Worm (Caenorhabditis elegans): Measurements from ENCODE around the gene T21C12.4.

Gene T21C12.4

ce11 chrIII:10557910-10558309 is at the start of gene T21C12.4:
TSS of gene T21C12.4 (minus strand) at chrIII:10558010.
- TF ChIP-seq unc-62 (GFP tag; optimal IDR thresholded peaks at IDR 0.05) = no peak

DNA sequence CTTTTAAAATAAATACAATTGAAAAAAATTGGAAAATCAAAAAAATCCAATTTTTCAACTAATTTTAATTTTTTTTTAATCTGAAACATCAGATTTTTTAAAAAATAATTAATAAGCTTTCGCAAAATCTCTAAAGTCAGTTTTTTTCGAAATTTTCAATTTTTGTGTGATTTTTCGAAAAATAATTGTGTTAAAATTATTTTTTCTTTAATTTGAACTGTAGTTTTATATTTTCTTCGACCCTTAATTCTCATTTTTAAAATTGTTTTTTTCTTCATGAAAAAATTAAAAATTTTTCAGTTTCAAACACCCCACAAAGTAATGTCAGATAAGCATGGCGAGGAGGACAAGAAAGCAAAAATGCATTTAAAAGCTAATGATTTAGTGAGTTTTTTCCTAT is 47.2 kb upstream of the T21C12.4 start, which contains the start of gene rabx-5:
TSS of gene rabx-5 (plus strand) at position 301 of the 400 bp plus-strand sequence.
- TF ChIP-seq unc-62 (GFP tag; optimal IDR thresholded peaks at IDR 0.05) = no peak

- TF ChIP-seq unc-62 (GFP tag; optimal IDR thresholded peaks at IDR 0.05) = no peak
Observed at ce11 chrIII:10604325-10604724, 46.5 kb upstream of the T21C12.4 start.

ce11 chrIII:10603248-10603647 is 45.4 kb upstream of the T21C12.4 start, which contains the start of gene Y39A1A.2:
TSS of gene Y39A1A.2 (minus strand) at chrIII:10603566.
- TF ChIP-seq unc-62 (GFP tag; optimal IDR thresholded peaks at IDR 0.05) = no peak

DNA sequence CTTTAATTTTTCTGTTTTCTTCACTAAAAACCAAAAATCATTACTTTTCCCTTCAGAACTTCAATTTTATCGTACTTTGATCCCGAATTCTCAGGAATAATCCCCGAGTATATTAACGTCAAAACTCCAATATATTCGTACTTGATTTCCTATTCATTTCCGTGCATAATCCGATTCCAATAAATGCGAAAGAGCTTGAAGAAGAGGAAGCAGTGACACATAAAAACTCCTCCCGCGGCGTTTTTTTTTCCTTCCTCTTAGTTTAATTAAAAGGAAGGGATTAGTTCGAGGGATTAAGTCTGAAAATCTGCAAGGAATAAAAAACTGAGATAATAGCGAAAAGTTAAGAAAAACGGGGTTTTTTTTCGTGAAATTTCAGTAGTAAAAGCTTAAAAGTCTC is 43.1 kb upstream of the T21C12.4 start:
- no peak for TF ChIP-seq unc-62 (GFP tag; optimal IDR thresholded peaks at IDR 0.05)

ce11 chrIII:10600138-10600626 is 42.4 kb upstream of the T21C12.4 start, which contains the start of gene epg-6:
TSS of gene epg-6 (minus strand) at chrIII:10600188.
- TF ChIP-seq unc-62 (GFP tag; optimal IDR thresholded peaks at IDR 0.05) = no peak

DNA sequence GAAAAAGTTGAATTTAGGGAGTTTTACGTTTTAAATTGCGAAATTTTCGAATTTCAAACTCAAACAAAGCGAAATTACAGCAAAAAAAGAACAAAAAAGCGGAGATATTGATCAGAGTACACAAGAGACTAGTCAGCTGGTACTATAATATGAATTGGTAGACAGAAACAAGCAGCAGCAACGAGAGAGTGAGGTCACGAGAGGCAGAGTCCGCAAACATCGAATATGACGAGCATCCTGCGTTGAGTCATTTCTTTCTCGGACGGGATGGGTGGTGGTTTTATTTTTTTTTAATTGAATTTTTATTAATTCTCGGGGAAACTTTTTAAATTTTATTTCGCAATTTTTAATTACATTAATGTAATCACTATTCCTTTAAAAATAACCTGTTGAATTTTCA is 41.9 kb upstream of the T21C12.4 start:
- no peak for TF ChIP-seq unc-62 (GFP tag; optimal IDR thresholded peaks at IDR 0.05)

ce11 chrIII:10596387-10596786 is 38.6 kb upstream of the T21C12.4 start, which contains the start of gene Y39A1A.3:
TSS of gene Y39A1A.3 (minus strand) at chrIII:10596487.
- TF ChIP-seq unc-62 (GFP tag; optimal IDR thresholded peaks at IDR 0.05) = no peak

- TF ChIP-seq unc-62 (GFP tag; optimal IDR thresholded peaks at IDR 0.05) = no peak
Observed at ce11 chrIII:10595066-10595465, 37.3 kb upstream of the T21C12.4 start, which contains the start of gene Y45F3A.9. TSS of gene Y45F3A.9 (minus strand) at chrIII:10595166.

- no peak for TF ChIP-seq unc-62 (GFP tag; optimal IDR thresholded peaks at IDR 0.05)
Observed at ce11 chrIII:10592729-10593128, 34.9 kb upstream of the T21C12.4 start, which contains the start of gene Y45F3A.8. TSS of gene Y45F3A.8 (minus strand) at chrIII:10592829.

- no peak for TF ChIP-seq unc-62 (GFP tag; optimal IDR thresholded peaks at IDR 0.05)
Observed at ce11 chrIII:10592074-10592473, 34.3 kb upstream of the T21C12.4 start.

- no peak for TF ChIP-seq unc-62 (GFP tag; optimal IDR thresholded peaks at IDR 0.05)
Observed at ce11 chrIII:10586243-10586642, 28.4 kb upstream of the T21C12.4 start, which contains the start of gene Y45F3A.5. TSS of gene Y45F3A.5 (minus strand) at chrIII:10586343.

- no peak for TF ChIP-seq unc-62 (GFP tag; optimal IDR thresholded peaks at IDR 0.05)
Observed at ce11 chrIII:10583483-10583882, 25.7 kb upstream of the T21C12.4 start.

DNA sequence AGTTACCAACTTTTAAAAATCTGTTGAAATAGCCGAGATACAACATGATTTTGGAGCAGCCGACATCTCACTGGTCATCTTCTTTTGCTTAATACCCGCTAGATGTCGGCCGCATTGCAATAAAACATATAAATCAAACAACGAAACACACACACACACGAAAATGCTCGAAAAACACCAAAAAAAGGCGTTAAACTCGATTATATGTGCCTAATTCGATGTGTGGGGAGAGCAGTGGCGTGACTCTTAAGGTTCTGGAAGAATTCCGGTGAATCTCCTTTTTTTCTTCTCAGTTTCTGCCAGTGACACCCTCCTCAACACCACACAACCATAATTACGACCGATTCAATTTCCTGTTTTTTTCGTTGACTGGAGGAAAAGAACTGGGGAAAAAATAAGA is 22.4 kb upstream of the T21C12.4 start:
- no peak for TF ChIP-seq unc-62 (GFP tag; optimal IDR thresholded peaks at IDR 0.05)

DNA sequence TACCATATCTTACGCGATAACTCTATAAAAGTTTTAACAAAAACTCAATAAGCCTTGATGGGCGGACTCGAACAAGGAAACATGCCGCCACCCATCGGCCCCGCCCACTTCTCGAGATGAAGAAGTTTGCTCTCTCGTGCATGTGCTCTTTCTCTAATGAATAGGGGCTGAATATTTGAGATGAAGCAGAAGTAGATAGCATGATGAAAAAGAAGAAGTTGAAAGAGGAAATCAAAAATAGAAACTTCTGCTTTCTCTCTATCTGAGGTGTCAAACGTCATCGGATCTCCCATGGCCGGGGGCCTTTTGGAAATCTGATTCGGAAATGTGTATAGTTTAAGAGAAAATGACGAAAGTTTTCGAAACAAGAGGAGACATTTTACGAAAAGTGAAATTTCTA is 21.1 kb upstream of the T21C12.4 start:
- no peak for TF ChIP-seq unc-62 (GFP tag; optimal IDR thresholded peaks at IDR 0.05)

ce11 chrIII:10577782-10578181 is 20.0 kb upstream of the T21C12.4 start:
- TF ChIP-seq unc-62 (GFP tag; optimal IDR thresholded peaks at IDR 0.05) = no peak

- no peak for TF ChIP-seq unc-62 (GFP tag; optimal IDR thresholded peaks at IDR 0.05)
Observed at ce11 chrIII:10575320-10575719, 17.5 kb upstream of the T21C12.4 start, which contains the start of gene Y45F3A.4. TSS of gene Y45F3A.4 (minus strand) at chrIII:10575420.

DNA sequence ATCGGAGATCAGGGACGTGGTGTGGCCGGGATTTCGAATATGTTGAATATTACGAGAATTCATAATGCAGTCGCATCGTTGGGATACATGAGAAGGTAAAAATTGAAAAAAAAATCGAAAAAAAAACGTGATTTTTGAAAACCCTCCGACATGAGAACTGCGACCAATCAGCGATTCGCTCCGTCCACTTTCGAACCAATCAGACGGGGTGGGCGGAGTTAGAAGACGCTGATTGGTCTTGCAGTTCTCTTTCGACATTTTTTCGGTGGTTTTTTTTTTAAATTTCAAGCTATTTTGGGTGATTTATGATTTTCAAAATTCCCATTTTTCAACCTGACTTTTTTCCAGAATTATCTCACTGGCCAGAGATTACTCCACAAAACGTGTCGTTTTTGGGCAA is 11.4 kb upstream of the T21C12.4 start:
- TF ChIP-seq unc-62 (GFP tag; optimal IDR thresholded peaks at IDR 0.05) = no peak
